Fruit fly (Drosophila melanogaster) whole organism, embryonic: Measurements from ENCODE around the gene CG1965.

Experiments
- CG10147 ChIP-seq: fragments of 200-800 bp; sonication (Bioruptor generic); optimal IDR thresholded peaks from 2 replicates; lab custom pipeline; 2019; ENCODE audit warnings: missing biosample characterization, mild to moderate bottlenecking, missing genetic modification characterization, moderate library complexity
- CG10209 ChIP-seq: fragments of 200-800 bp; sonication (Bioruptor generic); optimal IDR thresholded peaks from 3 replicates; lab custom pipeline; 2017; ENCODE audit warnings: missing biosample characterization, mild to moderate bottlenecking, missing genetic modification characterization, missing genetic modification reagents
- CG10274 ChIP-seq: fragments of 200-800 bp; sonication (Bioruptor generic); optimal IDR thresholded peaks from 3 replicates; lab custom pipeline; 2017; ENCODE audit warnings: missing biosample characterization, mild to moderate bottlenecking, missing genetic modification characterization
- CG10462 ChIP-seq: fragments of 200-800 bp; sonication (Bioruptor generic); optimal IDR thresholded peaks from 2 replicates; lab custom pipeline; 2016; ENCODE audit warnings: missing biosample characterization, missing genetic modification characterization
- CG10565 ChIP-seq: fragments of 200-800 bp; sonication (Bioruptor generic); optimal IDR thresholded peaks from 3 replicates; lab custom pipeline; 2016; ENCODE audit warnings: missing biosample characterization, mild to moderate bottlenecking, missing genetic modification characterization
- CG11085 ChIP-seq: fragments of 200-800 bp; sonication (Bioruptor generic); IDR thresholded peaks from 2 replicates; pipeline ENCODE4 v1.3.6; 2022; ENCODE audit warnings: missing biosample characterization, missing genetic modification characterization
- CG1233 ChIP-seq: fragments of 200-800 bp; sonication (Bioruptor generic); optimal IDR thresholded peaks from 4 replicates; lab custom pipeline; 2018; ENCODE audit warnings: missing biosample characterization, mild to moderate bottlenecking, missing genetic modification characterization
- CG13775 ChIP-seq: fragments of 200-800 bp; sonication (Bioruptor generic); optimal IDR thresholded peaks from 3 replicates; lab custom pipeline; 2017; ENCODE audit warnings: missing biosample characterization, mild to moderate bottlenecking, missing genetic modification characterization
- CG14014 ChIP-seq: fragments of 200-800 bp; sonication (Bioruptor generic); IDR thresholded peaks from 2 replicates; pipeline ENCODE4 v1.3.6; 2022; ENCODE audit warnings: missing biosample characterization, missing genetic modification characterization
- CG15514 ChIP-seq: fragments of 200-800 bp; sonication (Bioruptor generic); optimal IDR thresholded peaks from 3 replicates; lab custom pipeline; 2017; ENCODE audit warnings: missing biosample characterization, missing genetic modification characterization, mild to moderate bottlenecking, moderate library complexity, missing genetic modification reagents
- CG17829 ChIP-seq: fragments of 200-800 bp; optimal IDR thresholded peaks from 2 replicates; lab custom pipeline; 2019; ENCODE audit warnings: missing biosample characterization, mild to moderate bottlenecking, missing genetic modification characterization, moderate library complexity
- CG18011 ChIP-seq: fragments of 200-800 bp; sonication (Bioruptor generic); optimal IDR thresholded peaks from 2 replicates; lab custom pipeline; 2017; ENCODE audit warnings: missing biosample characterization, missing genetic modification characterization, mild to moderate bottlenecking, moderate library complexity, missing genotype
- CG2202 ChIP-seq: fragments of 200-800 bp; sonication (Bioruptor generic); optimal IDR thresholded peaks from 2 replicates; lab custom pipeline; 2018; ENCODE audit warnings: missing biosample characterization, mild to moderate bottlenecking, missing genetic modification characterization
- CG2678 ChIP-seq: fragments of 200-800 bp; sonication (Bioruptor generic); optimal IDR thresholded peaks from 3 replicates; lab custom pipeline; 2019; ENCODE audit warnings: missing biosample characterization, mild to moderate bottlenecking, missing genetic modification characterization, moderate library complexity
- CG2712 ChIP-seq: fragments of 200-800 bp; optimal IDR thresholded peaks from 3 replicates; lab custom pipeline; 2019; ENCODE audit warnings: missing biosample characterization, mild to moderate bottlenecking, missing genetic modification characterization, moderate library complexity
- CG34224 ChIP-seq: fragments of 200-800 bp; sonication (Bioruptor generic); IDR thresholded peaks from 3 replicates; pipeline ENCODE4 v1.3.6; 2022; ENCODE audit warnings: missing biosample characterization, missing genetic modification characterization; ENCODE audit not compliant: partially characterized antibody
- CG4617 ChIP-seq: fragments of 200-800 bp; sonication (Bioruptor generic); optimal IDR thresholded peaks from 3 replicates; lab custom pipeline; 2016; ENCODE audit warnings: missing biosample characterization, missing genetic modification characterization, borderline replicate concordance
- CG5245 ChIP-seq: fragments of 200-800 bp; sonication (Bioruptor generic); optimal IDR thresholded peaks from 3 replicates; lab custom pipeline; 2016; ENCODE audit warnings: missing biosample characterization, missing genetic modification characterization
- CG5953 ChIP-seq: fragments of 200-800 bp; sonication (Bioruptor generic); IDR thresholded peaks from 2 replicates; pipeline ENCODE4 v1.3.6; 2022; ENCODE audit warnings: missing biosample characterization, missing genetic modification characterization
- CG6765 ChIP-seq: fragments of 200-800 bp; sonication (Bioruptor generic); optimal IDR thresholded peaks from 3 replicates; lab custom pipeline; 2017; ENCODE audit warnings: missing biosample characterization, mild to moderate bottlenecking, missing genetic modification characterization
- CG6854 ChIP-seq: fragments of 200-800 bp; sonication (Bioruptor generic); optimal IDR thresholded peaks from 3 replicates; lab custom pipeline; 2017; ENCODE audit warnings: missing biosample characterization, mild to moderate bottlenecking, missing genetic modification characterization
- CG8478 ChIP-seq: fragments of >200 bp; optimal IDR thresholded peaks from 2 replicates; lab custom pipeline; 2018
- CG9817 ChIP-seq: fragments of 200-800 bp; sonication (Bioruptor generic); optimal IDR thresholded peaks from 2 replicates; lab custom pipeline; 2018; ENCODE audit warnings: missing biosample characterization, mild to moderate bottlenecking, missing genetic modification characterization, moderate library complexity
- Chrac-16 ChIP-seq: fragments of 200-800 bp; sonication (Bioruptor generic); optimal IDR thresholded peaks from 3 replicates; lab custom pipeline; 2016; ENCODE audit warnings: missing biosample characterization, missing genetic modification characterization
- CoRest ChIP-seq: fragments of 200-800 bp; sonication (Bioruptor generic); optimal IDR thresholded peaks from 3 replicates; lab custom pipeline; 2018; ENCODE audit warnings: missing biosample characterization, mild to moderate bottlenecking, missing genetic modification characterization, moderate library complexity
- Eip74EF ChIP-seq, 2 experiments: fragments of 200-800 bp in 1 of 2; fragments of >200 bp in 1 of 2; sonication (Bioruptor generic) in 1 of 2; optimal IDR thresholded peaks; 2 replicates each; lab custom pipeline; 2017 to 2019; ENCODE audit warnings: missing biosample characterization in 2 of 2, missing genetic modification characterization in 2 of 2, mild to moderate bottlenecking in 1 of 2, moderate library complexity in 1 of 2
- Hey ChIP-seq: fragments of 200-800 bp; sonication (Bioruptor generic); optimal IDR thresholded peaks from 3 replicates; lab custom pipeline; 2018; ENCODE audit warnings: missing biosample characterization, mild to moderate bottlenecking, missing genetic modification characterization
- Hsf ChIP-seq: fragments of 200-800 bp; sonication (Bioruptor generic); optimal IDR thresholded peaks from 3 replicates; lab custom pipeline; 2016; ENCODE audit warnings: missing biosample characterization, missing genetic modification characterization
- MESR4 ChIP-seq: fragments of 200-800 bp; sonication (Bioruptor generic); optimal IDR thresholded peaks from 2 replicates; lab custom pipeline; 2018; ENCODE audit warnings: missing biosample characterization, mild to moderate bottlenecking, missing genetic modification characterization, moderate library complexity
- Opbp ChIP-seq: fragments of 200-800 bp; sonication (Bioruptor generic); IDR thresholded peaks from 3 replicates; pipeline ENCODE4 v1.3.6; 2022; ENCODE audit warnings: missing biosample characterization, missing genetic modification characterization; ENCODE audit not compliant: partially characterized antibody
- YL-1 ChIP-seq: fragments of 200-800 bp; sonication (Bioruptor generic); optimal IDR thresholded peaks from 3 replicates; lab custom pipeline; 2017; ENCODE audit warnings: missing biosample characterization, mild to moderate bottlenecking, missing genetic modification characterization
- ac ChIP-seq: fragments of 200-800 bp; sonication (Bioruptor generic); optimal IDR thresholded peaks from 3 replicates; lab custom pipeline; 2017; ENCODE audit warnings: missing biosample characterization, mild to moderate bottlenecking, missing genetic modification characterization
- danr ChIP-seq: fragments of 200-800 bp; sonication (Bioruptor generic); IDR thresholded peaks from 2 replicates; pipeline ENCODE4 v1.3.6; 2022; ENCODE audit warnings: missing biosample characterization, missing genetic modification characterization
- dati ChIP-seq: fragments of 200-800 bp; sonication (Bioruptor generic); IDR thresholded peaks from 2 replicates; pipeline ENCODE4 v1.3.6; 2022; ENCODE audit warnings: missing biosample characterization, missing genetic modification characterization
- disco-r ChIP-seq: fragments of 200-800 bp; sonication (Bioruptor generic); optimal IDR thresholded peaks from 2 replicates; lab custom pipeline; 2016; ENCODE audit warnings: missing biosample characterization, missing genetic modification characterization
- gcm ChIP-seq: fragments of 200-800 bp; sonication (Bioruptor generic); optimal IDR thresholded peaks from 2 replicates; lab custom pipeline; 2019; ENCODE audit warnings: missing biosample characterization, mild to moderate bottlenecking, missing genetic modification characterization, moderate library complexity
- jigr1 ChIP-seq: fragments of 200-800 bp; sonication (Bioruptor generic); IDR thresholded peaks from 3 replicates; pipeline ENCODE4 v1.3.6; 2022; ENCODE audit warnings: missing biosample characterization, missing genetic modification characterization
- jing ChIP-seq: fragments of 200-800 bp; sonication (Bioruptor generic); optimal IDR thresholded peaks from 2 replicates; lab custom pipeline; 2018; ENCODE audit warnings: missing biosample characterization, mild to moderate bottlenecking, missing genetic modification characterization
- lmd ChIP-seq: fragments of 200-800 bp; sonication (Bioruptor generic); IDR thresholded peaks from 2 replicates; pipeline ENCODE4 v1.3.6; 2022; ENCODE audit warnings: missing biosample characterization, missing genetic modification characterization
- nmo ChIP-seq: fragments of 200-800 bp; sonication (Bioruptor generic); optimal IDR thresholded peaks from 2 replicates; lab custom pipeline; 2018; ENCODE audit warnings: missing biosample characterization, mild to moderate bottlenecking, missing genetic modification characterization, moderate library complexity
- odd ChIP-seq: fragments of 200-800 bp; sonication (Bioruptor generic); optimal IDR thresholded peaks from 2 replicates; lab custom pipeline; 2017; ENCODE audit warnings: missing biosample characterization, mild to moderate bottlenecking, missing genetic modification characterization
- pfk ChIP-seq: fragments of 200-800 bp; sonication (Bioruptor generic); optimal IDR thresholded peaks from 2 replicates; lab custom pipeline; 2018; ENCODE audit warnings: missing biosample characterization, mild to moderate bottlenecking, missing genetic modification characterization, moderate library complexity
- pita ChIP-seq: fragments of 200-800 bp; sonication (Bioruptor generic); optimal IDR thresholded peaks from 2 replicates; lab custom pipeline; 2017; ENCODE audit warnings: missing biosample characterization, mild to moderate bottlenecking, missing genetic modification characterization
- pnt ChIP-seq: fragments of 200-800 bp; sonication (Bioruptor generic); optimal IDR thresholded peaks from 3 replicates; lab custom pipeline; 2016; ENCODE audit warnings: missing biosample characterization, missing genetic modification characterization
- run ChIP-seq: fragments of 200-800 bp; sonication (Bioruptor generic); optimal IDR thresholded peaks from 3 replicates; lab custom pipeline; 2018; ENCODE audit warnings: missing biosample characterization, mild to moderate bottlenecking, missing genetic modification characterization
- sens ChIP-seq: fragments of 200-800 bp; sonication (Bioruptor generic); peaks from one replicate; lab custom pipeline; 2016; ENCODE audit warnings: missing biosample characterization, missing genetic modification characterization
- sim ChIP-seq: fragments of 200-800 bp; sonication (Bioruptor generic); IDR thresholded peaks from 2 replicates; pipeline ENCODE4 v1.3.6; 2022; ENCODE audit warnings: missing biosample characterization, missing genetic modification characterization
- slp2 ChIP-seq: fragments of 200-800 bp; sonication (Bioruptor generic); optimal IDR thresholded peaks from 2 replicates; lab custom pipeline; 2016; ENCODE audit warnings: missing biosample characterization, missing genetic modification characterization
- ssp ChIP-seq: fragments of 200-800 bp; sonication (Bioruptor generic); IDR thresholded peaks from 2 replicates; pipeline ENCODE4 v1.3.6; 2022; ENCODE audit warnings: missing biosample characterization, missing genetic modification characterization
- tap ChIP-seq: fragments of 200-800 bp; optimal IDR thresholded peaks from 3 replicates; lab custom pipeline; 2019; ENCODE audit warnings: missing biosample characterization, mild to moderate bottlenecking, missing genetic modification characterization, moderate library complexity
- wor ChIP-seq: fragments of 200-800 bp; sonication (Bioruptor generic); IDR thresholded peaks from 2 replicates; pipeline ENCODE4 v1.3.6; 2022; ENCODE audit warnings: missing biosample characterization, missing genetic modification characterization

The CG1965 gene

dm6 chr3R:7075712-7076183 lies 8.5 kb downstream of the CG1965 start (continued):
- TF ChIP-seq tap (tag; lab: Kevin White, UChicago) (peak; percentile 90), CG5245 (GFP tag; lab: Kevin White, UChicago) (peak; percentile 91), CG10462 (peak; percentile 76), MESR4 (GFP tag; lab: Kevin White, UChicago) (peak; percentile 0), CG8478 (lab: Kevin White, UChicago) (no peak), pfk (GFP tag; lab: Kevin White, UChicago) (peak; percentile 29), disco-r (GFP tag; lab: Kevin White, UChicago) (peak; percentile 58), Hey (tag; lab: Kevin White, UChicago) (peak; percentile 31), sim (GFP tag; lab: Robert Waterston, UW) (no peak), Opbp (no peak), jing (GFP tag; lab: Kevin White, UChicago) (no peak), nmo (GFP tag; lab: Kevin White, UChicago) (peak; percentile 91), CG14014 (GFP tag; lab: Robert Waterston, UW) (no peak), odd (GFP tag; lab: Kevin White, UChicago) (peak; percentile 77), CG34224 (no peak), pnt (GFP tag; lab: Kevin White, UChicago) (peak; percentile 73), run (tag; lab: Kevin White, UChicago) (peak; percentile 70), CG10147 (GFP tag; lab: Kevin White, UChicago) (peak; percentile 92), dati (GFP tag; lab: Robert Waterston, UW) (no peak), jigr1 (GFP tag; lab: Robert Waterston, UW) (no peak), ssp (GFP tag; lab: Robert Waterston, UW) (no peak), Hsf (GFP tag; lab: Kevin White, UChicago) (peak; percentile 91), Chrac-16 (GFP tag; lab: Kevin White, UChicago) (peak; percentile 88), CG10565 (GFP tag; lab: Kevin White, UChicago) (peak; percentile 63), ac (peak; percentile 25), CG11085 (GFP tag; lab: Robert Waterston, UW) (no peak), wor (GFP tag; lab: Robert Waterston, UW) (no peak), CoRest (tag; lab: Kevin White, UChicago) (peak; percentile 87), YL-1 (GFP tag; lab: Kevin White, UChicago) (no peak), CG6765 (GFP tag; lab: Kevin White, UChicago) (peak; percentile 73), CG10274 (GFP tag; lab: Kevin White, UChicago) (peak; percentile 79), CG9817 (peak; percentile 78), CG18011 (peak; percentile 62), gcm (GFP tag; lab: Kevin White, UChicago) (peak; percentile 81), slp2 (peak; percentile 91), CG2712 (peak; percentile 92), CG5953 (no peak), pita (GFP tag; lab: Kevin White, UChicago) (no peak), CG4617 (GFP tag; lab: Kevin White, UChicago) (peak; percentile 48), Eip74EF (GFP tag; optimal IDR thresholded peaks at IDR 0.05; lab: Kevin White, UChicago) (peak in 1 of 2 experiments; percentile 72), CG2202 (tag; lab: Kevin White, UChicago) (peak; percentile 67), danr (GFP tag; lab: Robert Waterston, UW) (no peak), CG1233 (GFP tag; lab: Kevin White, UChicago) (peak; percentile 86), CG6854 (GFP tag; lab: Kevin White, UChicago) (peak; percentile 90), CG15514 (GFP tag; lab: Kevin White, UChicago) (peak; percentile 81), CG13775 (peak; percentile 87), CG10209 (GFP tag; lab: Kevin White, UChicago) (peak; percentile 90), CG2678 (tag; lab: Kevin White, UChicago) (peak; percentile 94), sens (peak; percentile 98), lmd (GFP tag; lab: Robert Waterston, UW) (no peak), CG17829 (peak; percentile 92)
